Worm (Caenorhabditis elegans) whole organism, L4/young adult: ENCODE data around the gene ceh-33.

Experiments used
- W03F9.2 ChIP-seq: fragments of 150-350 bp; optimal IDR thresholded peaks from 2 replicates; lab custom pipeline; 2014; ENCODE audit warnings: missing biosample characterization, missing genetic modification characterization
- dao-5 ChIP-seq: sonication (generic microtip); optimal IDR thresholded peaks from 2 replicates; lab custom pipeline; 2016; ENCODE audit warnings: missing genotype, missing genetic modification characterization, moderate library complexity, missing compliant biosample characterization
- him-1 ChIP-seq: sonication (generic microtip); optimal IDR thresholded peaks from 2 replicates; lab custom pipeline; 2016; ENCODE audit warnings: missing genotype, missing genetic modification reagents, missing genetic modification characterization, missing compliant biosample characterization

The ceh-33 gene

ce11 chrV:5287273-5287672 lies 37.2 kb downstream of the ceh-33 start, which contains the start of gene Y49G5A.1:
TSS of gene Y49G5A.1 (minus strand) at chrV:5287373.
- TF ChIP-seq dao-5 (tag; lab: Kevin White, UChicago) (no peak), W03F9.2 (tag; lab: Kevin White, UChicago) (no peak), him-1 (tag; lab: Kevin White, UChicago) (no peak)

ce11 chrV:5278001-5278400 lies 46.5 kb downstream of the ceh-33 start, which contains the start of gene B0238.9:
TSS of gene B0238.9 (minus strand) at chrV:5278101.
- TF ChIP-seq him-1 (tag; lab: Kevin White, UChicago): no peak
- no peak for TF ChIP-seq W03F9.2 (tag; lab: Kevin White, UChicago)
- no peak for TF ChIP-seq dao-5 (tag; lab: Kevin White, UChicago)

- TF ChIP-seq W03F9.2 (tag; lab: Kevin White, UChicago) (no peak), him-1 (tag; lab: Kevin White, UChicago) (no peak), dao-5 (tag; lab: Kevin White, UChicago) (no peak)
Measured at ce11 chrV:5275426-5276007, 48.9 kb downstream of the ceh-33 start.

- no peak for TF ChIP-seq dao-5 (tag; lab: Kevin White, UChicago)
- TF ChIP-seq him-1 (tag; lab: Kevin White, UChicago): no peak
- peak; percentile 36 for TF ChIP-seq W03F9.2 (tag; lab: Kevin White, UChicago)
Measured at ce11 chrV:5274974-5275373, 49.5 kb downstream of the ceh-33 start.

- TF ChIP-seq dao-5 (tag; lab: Kevin White, UChicago): no peak
- TF ChIP-seq W03F9.2 (tag; lab: Kevin White, UChicago): no peak
- TF ChIP-seq him-1 (tag; lab: Kevin White, UChicago): no peak
Measured at ce11 chrV:5273770-5274169, 50.7 kb downstream of the ceh-33 start, which contains the start of gene natc-2. TSS of gene natc-2 (plus strand) at chrV:5274070.

- TF ChIP-seq W03F9.2 (tag; lab: Kevin White, UChicago): no peak
Measured at ce11 chrV:5273241-5273640, 51.2 kb downstream of the ceh-33 start.
